Fruit fly (Drosophila melanogaster) whole organism, embryonic: Measurements from ENCODE around the gene CG13403.

ENCODE experiments used
- ATbp ChIP-seq: fragments of 200-800 bp; sonication (Bioruptor generic); optimal IDR thresholded peaks from 2 replicates; lab custom pipeline; 2017; ENCODE audit warnings: missing biosample characterization, mild to moderate bottlenecking, missing genetic modification characterization, missing genetic modification reagents
- Antp ChIP-seq: fragments of 200-800 bp; sonication (Bioruptor generic); optimal IDR thresholded peaks from 3 replicates; lab custom pipeline; 2016; ENCODE audit warnings: missing biosample characterization, missing genetic modification characterization
- Atf6 ChIP-seq: fragments of 200-800 bp; sonication (Bioruptor generic); IDR thresholded peaks from 2 replicates; pipeline ENCODE4 v1.3.6; 2022; ENCODE audit warnings: missing biosample characterization, missing genetic modification characterization
- CG10462 ChIP-seq: fragments of 200-800 bp; sonication (Bioruptor generic); optimal IDR thresholded peaks from 2 replicates; lab custom pipeline; 2016; ENCODE audit warnings: missing biosample characterization, missing genetic modification characterization
- CG13775 ChIP-seq: fragments of 200-800 bp; sonication (Bioruptor generic); optimal IDR thresholded peaks from 3 replicates; lab custom pipeline; 2017; ENCODE audit warnings: missing biosample characterization, mild to moderate bottlenecking, missing genetic modification characterization
- CG14710 ChIP-seq: fragments of 200-800 bp; sonication (Bioruptor generic); optimal IDR thresholded peaks from 3 replicates; lab custom pipeline; 2019; ENCODE audit warnings: missing biosample characterization, mild to moderate bottlenecking, missing genetic modification characterization, moderate library complexity
- CG15479 ChIP-seq: fragments of 200-800 bp; sonication (Bioruptor generic); optimal IDR thresholded peaks from 3 replicates; lab custom pipeline; 2019; ENCODE audit warnings: missing biosample characterization, mild to moderate bottlenecking, missing genetic modification characterization, moderate library complexity
- CG15514 ChIP-seq: fragments of 200-800 bp; sonication (Bioruptor generic); optimal IDR thresholded peaks from 3 replicates; lab custom pipeline; 2017; ENCODE audit warnings: missing biosample characterization, missing genetic modification characterization, mild to moderate bottlenecking, moderate library complexity, missing genetic modification reagents
- CG16813 ChIP-seq: fragments of 200-800 bp; sonication (Bioruptor generic); IDR thresholded peaks from 3 replicates; pipeline ENCODE4 v1.3.6; 2022; ENCODE audit warnings: missing biosample characterization, missing genetic modification characterization; ENCODE audit not compliant: partially characterized antibody
- CG17186 ChIP-seq: fragments of 200-800 bp; sonication (Bioruptor generic); optimal IDR thresholded peaks from 3 replicates; lab custom pipeline; 2017; ENCODE audit warnings: missing biosample characterization, missing genetic modification reagents, missing genetic modification characterization
- CG17359 ChIP-seq: fragments of 200-800 bp; sonication (Bioruptor generic); optimal IDR thresholded peaks from 3 replicates; lab custom pipeline; 2018; ENCODE audit warnings: missing biosample characterization, mild to moderate bottlenecking, missing genetic modification characterization, moderate library complexity
- CG17568 ChIP-seq: fragments of 200-800 bp; sonication (Bioruptor generic); optimal IDR thresholded peaks from 2 replicates; lab custom pipeline; 2018; ENCODE audit warnings: missing biosample characterization, mild to moderate bottlenecking, missing genetic modification characterization, moderate library complexity
- CG2129 ChIP-seq: fragments of 200-800 bp; sonication (Bioruptor generic); IDR thresholded peaks from 2 replicates; pipeline ENCODE4 v1.3.6; 2022; ENCODE audit warnings: missing biosample characterization, missing genetic modification characterization; ENCODE audit not compliant: partially characterized antibody
- CG3407 ChIP-seq: fragments of 200-800 bp; sonication (Bioruptor generic); optimal IDR thresholded peaks from 2 replicates; lab custom pipeline; 2018; ENCODE audit warnings: missing biosample characterization, mild to moderate bottlenecking, missing genetic modification characterization
- CG4282 ChIP-seq: fragments of 200-800 bp; sonication (Bioruptor generic); optimal IDR thresholded peaks from 2 replicates; lab custom pipeline; 2016; ENCODE audit warnings: missing biosample characterization, missing genetic modification characterization
- CG4707 ChIP-seq: fragments of 200-800 bp; sonication (Bioruptor generic); optimal IDR thresholded peaks from 2 replicates; lab custom pipeline; 2018; ENCODE audit warnings: missing biosample characterization, mild to moderate bottlenecking, missing genetic modification characterization, moderate library complexity
- CG6654 ChIP-seq: fragments of 200-800 bp; sonication (Bioruptor generic); optimal IDR thresholded peaks from 2 replicates; lab custom pipeline; 2017; ENCODE audit warnings: missing biosample characterization, mild to moderate bottlenecking, missing genetic modification characterization
- CG7556 ChIP-seq: fragments of 200-800 bp; sonication (Bioruptor generic); optimal IDR thresholded peaks from 2 replicates; lab custom pipeline; 2017; ENCODE audit warnings: missing biosample characterization, mild to moderate bottlenecking, missing genetic modification characterization
- CG9437 ChIP-seq: fragments of 200-800 bp; sonication (Bioruptor generic); optimal IDR thresholded peaks from 2 replicates; lab custom pipeline; 2018; ENCODE audit warnings: missing biosample characterization, mild to moderate bottlenecking, missing genetic modification characterization
- Dip3 ChIP-seq: fragments of 200-800 bp; sonication (Bioruptor generic); optimal IDR thresholded peaks from 3 replicates; lab custom pipeline; 2016; ENCODE audit warnings: missing biosample characterization, missing genetic modification characterization
- Dll ChIP-seq: fragments of 200-800 bp; sonication (Bioruptor generic); IDR thresholded peaks from 4 replicates; pipeline ENCODE4 v1.3.6; 2022; ENCODE audit warnings: missing biosample characterization, missing genetic modification characterization; ENCODE audit not compliant: partially characterized antibody
- Doc3 ChIP-seq: fragments of 200-800 bp; sonication (Bioruptor generic); IDR thresholded peaks from 3 replicates; pipeline ENCODE4 v1.3.6; 2022; ENCODE audit warnings: missing biosample characterization, missing genetic modification characterization; ENCODE audit not compliant: partially characterized antibody
- GATAe ChIP-seq: fragments of 200-800 bp; sonication (Bioruptor generic); conservative IDR thresholded peaks from 2 replicates; pipeline ENCODE4 v1.3.6; 2022; ENCODE audit warnings: missing biosample characterization, missing genetic modification characterization
- Hand ChIP-seq: fragments of 200-800 bp; sonication (Bioruptor generic); optimal IDR thresholded peaks from 2 replicates; lab custom pipeline; 2017; ENCODE audit warnings: mild to moderate bottlenecking, missing biosample characterization, missing genetic modification reagents, missing genetic modification characterization
- Kr ChIP-seq: fragments of 200-800 bp; sonication (Bioruptor generic); optimal IDR thresholded peaks from 2 replicates; lab custom pipeline; 2017; ENCODE audit warnings: missing biosample characterization, mild to moderate bottlenecking, missing genetic modification characterization
- MTF-1 ChIP-seq: fragments of 200-800 bp; sonication (Bioruptor generic); optimal IDR thresholded peaks from 2 replicates; lab custom pipeline; 2018; ENCODE audit warnings: missing biosample characterization, mild to moderate bottlenecking, missing genetic modification characterization, borderline replicate concordance
- Mrtf ChIP-seq: fragments of 200-800 bp; sonication (Bioruptor generic); IDR thresholded peaks from 3 replicates; pipeline ENCODE4 v1.3.6; 2022; ENCODE audit warnings: missing biosample characterization, missing genetic modification characterization
- Nf-YC ChIP-seq: fragments of 200-800 bp; optimal IDR thresholded peaks from 3 replicates; lab custom pipeline; 2019; ENCODE audit warnings: missing biosample characterization, mild to moderate bottlenecking, missing genetic modification characterization, moderate library complexity
- Oaz ChIP-seq: fragments of 200-800 bp; sonication (Bioruptor generic); IDR thresholded peaks from 2 replicates; pipeline ENCODE4 v1.3.6; 2022; ENCODE audit warnings: missing biosample characterization, missing genetic modification characterization
- Ravus ChIP-seq: fragments of 200-800 bp; sonication (Bioruptor generic); IDR thresholded peaks from 2 replicates; pipeline ENCODE4 v1.3.6; 2022; ENCODE audit warnings: missing biosample characterization, missing genetic modification characterization
- Six4 ChIP-seq: fragments of 200-800 bp; sonication (Bioruptor generic); optimal IDR thresholded peaks from 2 replicates; lab custom pipeline; 2016; ENCODE audit warnings: missing biosample characterization, missing genetic modification characterization
- Sry-β ChIP-seq: fragments of 200-800 bp; sonication (Bioruptor generic); optimal IDR thresholded peaks from 2 replicates; lab custom pipeline; 2018; ENCODE audit warnings: missing biosample characterization, mild to moderate bottlenecking, missing genetic modification characterization, moderate library complexity
- amos ChIP-seq: fragments of 200-800 bp; sonication (Bioruptor generic); IDR thresholded peaks from 2 replicates; pipeline ENCODE4 v1.3.6; 2022; ENCODE audit warnings: missing biosample characterization, missing genetic modification characterization; ENCODE audit not compliant: partially characterized antibody
- ato ChIP-seq: fragments of 200-800 bp; sonication (Bioruptor generic); IDR thresholded peaks from 2 replicates; pipeline ENCODE4 v1.3.6; 2022; ENCODE audit warnings: missing biosample characterization, missing genetic modification characterization; ENCODE audit not compliant: partially characterized antibody
- bab2 ChIP-seq: fragments of 200-800 bp; sonication (Bioruptor generic); optimal IDR thresholded peaks from 2 replicates; lab custom pipeline; 2016; ENCODE audit warnings: missing biosample characterization, missing genetic modification characterization
- disco-r ChIP-seq: fragments of 200-800 bp; sonication (Bioruptor generic); optimal IDR thresholded peaks from 2 replicates; lab custom pipeline; 2016; ENCODE audit warnings: missing biosample characterization, missing genetic modification characterization
- eyg ChIP-seq: fragments of 200-800 bp; sonication (Bioruptor generic); optimal IDR thresholded peaks from 3 replicates; lab custom pipeline; 2016; ENCODE audit warnings: missing biosample characterization, missing genetic modification characterization
- ftz-f1 ChIP-seq: fragments of 200-800 bp; sonication (Bioruptor generic); optimal IDR thresholded peaks from 2 replicates; lab custom pipeline; 2016; ENCODE audit warnings: missing biosample characterization, missing genetic modification characterization
- hbn ChIP-seq: fragments of 200-800 bp; sonication (Bioruptor generic); IDR thresholded peaks from 2 replicates; pipeline ENCODE4 v1.3.6; 2022; ENCODE audit warnings: missing biosample characterization, missing genetic modification characterization; ENCODE audit not compliant: partially characterized antibody
- insv ChIP-seq, 2 experiments: fragments of 200-800 bp; sonication (Bioruptor generic); optimal IDR thresholded peaks; 3 replicates each; lab custom pipeline; 2016 to 2018; ENCODE audit warnings: missing biosample characterization in 2 of 2, missing genetic modification characterization in 2 of 2
- inv ChIP-seq: fragments of 200-800 bp; sonication (Bioruptor generic); IDR thresholded peaks from 2 replicates; pipeline ENCODE4 v1.3.6; 2022; ENCODE audit warnings: missing biosample characterization, missing genetic modification characterization; ENCODE audit not compliant: partially characterized antibody
- jigr1 ChIP-seq: fragments of 200-800 bp; sonication (Bioruptor generic); IDR thresholded peaks from 3 replicates; pipeline ENCODE4 v1.3.6; 2022; ENCODE audit warnings: missing biosample characterization, missing genetic modification characterization
- kah ChIP-seq: fragments of 200-800 bp; sonication (Bioruptor generic); optimal IDR thresholded peaks from 2 replicates; lab custom pipeline; 2018; ENCODE audit warnings: missing biosample characterization, mild to moderate bottlenecking, missing genetic modification characterization
- ken ChIP-seq: fragments of 200-800 bp; sonication (Bioruptor generic); IDR thresholded peaks from 3 replicates; pipeline ENCODE4 v1.3.6; 2022; ENCODE audit warnings: missing biosample characterization, missing genetic modification characterization
- kni ChIP-seq: fragments of 200-800 bp; sonication (Bioruptor generic); optimal IDR thresholded peaks from 3 replicates; lab custom pipeline; 2017; ENCODE audit warnings: mild to moderate bottlenecking, missing biosample characterization, missing genetic modification reagents, missing genetic modification characterization
- row ChIP-seq: fragments of 200-800 bp; sonication (Bioruptor generic); IDR thresholded peaks from 3 replicates; pipeline ENCODE4 v1.3.6; 2022; ENCODE audit warnings: missing biosample characterization, missing genetic modification characterization
- sob ChIP-seq: fragments of 200-800 bp; sonication (Bioruptor generic); IDR thresholded peaks from 2 replicates; pipeline ENCODE4 v1.3.6; 2022; ENCODE audit warnings: missing biosample characterization, missing genetic modification characterization
- stwl ChIP-seq: fragments of 200-800 bp; sonication (Bioruptor generic); optimal IDR thresholded peaks from 3 replicates; lab custom pipeline; 2018; ENCODE audit warnings: missing biosample characterization, mild to moderate bottlenecking, missing genetic modification characterization, moderate library complexity
- unc-4 ChIP-seq: fragments of 200-800 bp; sonication (Bioruptor generic); IDR thresholded peaks from 2 replicates; pipeline ENCODE4 v1.3.6; 2022; ENCODE audit warnings: missing biosample characterization, missing genetic modification characterization; ENCODE audit not compliant: partially characterized antibody

The CG13403 gene

DNA sequence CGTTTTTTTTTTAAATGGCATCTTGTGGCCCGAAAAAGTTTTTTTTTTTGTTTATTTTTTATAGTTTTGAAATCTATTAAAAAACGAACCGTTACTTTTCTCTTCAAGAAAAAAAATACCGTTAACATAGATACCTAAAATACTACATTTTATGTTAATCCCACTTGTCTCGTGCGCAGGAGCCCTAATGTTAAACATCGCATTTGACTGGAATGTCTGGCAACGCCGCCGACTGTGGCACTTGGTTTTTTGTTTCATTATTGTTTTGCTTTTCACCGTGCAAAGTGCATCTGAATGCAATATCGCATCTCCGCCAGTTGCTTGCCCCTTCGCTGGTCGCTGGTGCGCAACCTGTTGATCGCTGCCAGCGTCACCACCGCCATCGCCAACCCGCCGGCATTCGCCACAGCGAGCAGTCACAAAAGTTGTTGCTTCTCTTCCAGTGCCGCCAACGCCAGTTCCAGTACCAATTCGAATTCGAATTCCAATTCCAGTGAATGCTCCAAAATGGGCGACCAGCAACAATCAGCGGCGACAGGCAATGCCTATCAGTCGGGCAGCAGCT lies 8.2 kb upstream of the CG13403 start, which contains the start of gene CG11590:
Gene CG11590, plus strand, starts transcription at position 212 of the 565 bp plus-strand sequence.
- TF ChIP-seq Dll (peak; percentile 36; the same call in 1 of the 4 replicates), CG16813 (GFP tag; lab: Robert Waterston, UW) (no peak), CG9437 (GFP tag; lab: Kevin White, UChicago) (no peak), CG17359 (tag; lab: Kevin White, UChicago) (no peak), CG4707 (GFP tag; lab: Kevin White, UChicago) (no peak), CG15514 (GFP tag; lab: Kevin White, UChicago) (peak; percentile 94), ato (GFP tag; lab: Robert Waterston, UW) (0 out of 2 replicates have a peak, but pooled peaks have one; percentile 10), row (GFP tag; lab: Robert Waterston, UW) (peak; percentile 8; the same call in 1 of the 3 replicates), Oaz (GFP tag; lab: Robert Waterston, UW) (no peak), Ravus (GFP tag; lab: Robert Waterston, UW) (no peak), GATAe (GFP tag; lab: Robert Waterston, UW) (no peak), Mrtf (GFP tag; lab: Robert Waterston, UW) (no peak), CG3407 (no peak), Sry-β (GFP tag; lab: Kevin White, UChicago) (no peak), ATbp (no peak), CG14710 (no peak), Hand (no peak), kni (no peak), amos (GFP tag; lab: Robert Waterston, UW) (0 out of 2 replicates have a peak, but pooled peaks have one; percentile 8), bab2 (no peak), kah (GFP tag; lab: Kevin White, UChicago) (peak; percentile 6), disco-r (GFP tag; lab: Kevin White, UChicago) (no peak), Atf6 (GFP tag; lab: Robert Waterston, UW) (no peak), insv (GFP tag; optimal IDR thresholded peaks at IDR 0.05; lab: Kevin White, UChicago) (peak in 1 of 2 experiments; percentile 79), jigr1 (GFP tag; lab: Robert Waterston, UW) (no peak), ken (GFP tag; lab: Robert Waterston, UW) (no peak), CG7556 (GFP tag; lab: Kevin White, UChicago) (no peak), CG6654 (GFP tag; lab: Kevin White, UChicago) (no peak), Doc3 (no peak), MTF-1 (GFP tag; lab: Kevin White, UChicago) (no peak), ftz-f1 (no peak), CG2129 (GFP tag; lab: Robert Waterston, UW) (no peak), unc-4 (GFP tag; lab: Robert Waterston, UW) (peak; percentile 28; the same call in 1 of the 2 replicates), hbn (no peak), Dip3 (no peak), inv (GFP tag; lab: Robert Waterston, UW) (no peak), eyg (GFP tag; lab: Kevin White, UChicago) (no peak), CG17186 (GFP tag; lab: Kevin White, UChicago) (no peak), CG15479 (GFP tag; lab: Kevin White, UChicago) (no peak), Nf-YC (tag; lab: Kevin White, UChicago) (no peak), sob (GFP tag; lab: Robert Waterston, UW) (no peak), CG17568 (GFP tag; lab: Kevin White, UChicago) (no peak), Six4 (GFP tag; lab: Kevin White, UChicago) (no peak), stwl (tag; lab: Kevin White, UChicago) (peak; percentile 42), Kr (GFP tag; lab: Kevin White, UChicago) (no peak), CG13775 (GFP tag; lab: Kevin White, UChicago) (no peak), CG4282 (GFP tag; lab: Kevin White, UChicago) (no peak), Antp (GFP tag; lab: Kevin White, UChicago) (no peak), CG10462 (no peak)
